Worm (Caenorhabditis elegans) whole organism, young adult: ENCODE data around the gene nhr-42.

Source experiments
- D2030.7 ChIP-seq: fragments of 200-800 bp; sonication (Bioruptor generic); IDR thresholded peaks from 2 replicates; pipeline ENCODE4 v1.3.6; 2022; ENCODE audit warnings: missing genetic modification reagents, missing genetic modification characterization, missing compliant biosample characterization
- F22D6.2 ChIP-seq: sonication (generic microtip); optimal IDR thresholded peaks from 2 replicates; lab custom pipeline; 2016; ENCODE audit warnings: mild to moderate bottlenecking, missing genetic modification characterization, missing compliant biosample characterization
- F39B2.1 ChIP-seq: fragments of 200-800 bp; sonication (Bioruptor generic); IDR thresholded peaks from 2 replicates; pipeline ENCODE4 v1.3.6; 2022; ENCODE audit warnings: missing genetic modification reagents, missing genetic modification characterization, missing compliant biosample characterization
- F49E8.2 ChIP-seq: sonication (generic microtip); optimal IDR thresholded peaks from 3 replicates; lab custom pipeline; 2017; ENCODE audit warnings: missing genetic modification characterization, mild to moderate bottlenecking, missing compliant biosample characterization, antibody characterized with exemption, moderate library complexity; ENCODE audit not compliant: insufficient read depth
- F57A8.1 ChIP-seq: fragments of 200-800 bp; sonication (Bioruptor generic); optimal IDR thresholded peaks from 2 replicates; lab custom pipeline; 2018; ENCODE audit warnings: mild to moderate bottlenecking, missing genetic modification characterization, moderate library complexity, missing compliant biosample characterization
- F57C9.4 ChIP-seq: sonication (generic microtip); optimal IDR thresholded peaks from 2 replicates; lab custom pipeline; 2017; ENCODE audit warnings: mild to moderate bottlenecking, missing genetic modification characterization, missing compliant biosample characterization
- K11D2.4 ChIP-seq: fragments of 200-800 bp; sonication (Bioruptor generic); IDR thresholded peaks from 2 replicates; pipeline ENCODE4 v1.3.6; 2022; ENCODE audit warnings: missing genetic modification reagents, missing genetic modification characterization, missing compliant biosample characterization
- T26A5.8 ChIP-seq: sonication (generic microtip); optimal IDR thresholded peaks from 2 replicates; lab custom pipeline; 2016; ENCODE audit warnings: missing genetic modification characterization, missing compliant biosample characterization
- Y53F4B.3 ChIP-seq: fragments of 200-800 bp; sonication (Bioruptor generic); IDR thresholded peaks from 2 replicates; pipeline ENCODE4 v1.3.6; 2022; ENCODE audit warnings: missing genetic modification reagents, missing genetic modification characterization, missing compliant biosample characterization
- Y95B8A.8 ChIP-seq: fragments of 200-800 bp; sonication (Bioruptor generic); IDR thresholded peaks from 2 replicates; pipeline ENCODE4 v1.3.6; 2022; ENCODE audit warnings: missing genetic modification reagents, missing genetic modification characterization, missing compliant biosample characterization
- attf-3 ChIP-seq: fragments of 200-800 bp; sonication (Bioruptor generic); conservative IDR thresholded peaks from 2 replicates; pipeline ENCODE4 v1.3.6; 2022; ENCODE audit warnings: missing genetic modification reagents, missing genetic modification characterization, missing compliant biosample characterization
- attf-5 ChIP-seq: fragments of 200-800 bp; sonication (Bioruptor generic); optimal IDR thresholded peaks from 2 replicates; lab custom pipeline; 2018; ENCODE audit warnings: mild to moderate bottlenecking, missing genetic modification characterization, missing compliant biosample characterization
- bed-2 ChIP-seq: fragments of 200-800 bp; sonication (Bioruptor generic); IDR thresholded peaks from 2 replicates; pipeline ENCODE4 v1.3.6; 2022; ENCODE audit warnings: missing genetic modification reagents, missing genetic modification characterization, missing compliant biosample characterization
- ceh-100 ChIP-seq: fragments of 200-800 bp; sonication (Bioruptor generic); IDR thresholded peaks from 2 replicates; pipeline ENCODE4 v1.3.6; 2022; ENCODE audit warnings: missing genetic modification reagents, missing genetic modification characterization, missing compliant biosample characterization
- ceh-27 ChIP-seq: fragments of 200-800 bp; sonication (Bioruptor generic); optimal IDR thresholded peaks from 2 replicates; lab custom pipeline; 2018; ENCODE audit warnings: mild to moderate bottlenecking, missing genetic modification characterization, moderate library complexity, missing compliant biosample characterization
- ceh-40 ChIP-seq: fragments of 200-800 bp; sonication (Bioruptor generic); IDR thresholded peaks from 2 replicates; pipeline ENCODE4 v1.3.6; 2022; ENCODE audit warnings: missing genetic modification characterization, missing compliant biosample characterization
- ceh-79 ChIP-seq: sonication (generic microtip); optimal IDR thresholded peaks from 2 replicates; lab custom pipeline; 2017; ENCODE audit warnings: mild to moderate bottlenecking, missing genetic modification characterization, missing compliant biosample characterization
- efl-1 ChIP-seq: fragments of 150-350 bp; optimal IDR thresholded peaks from 2 replicates; lab custom pipeline; 2014; ENCODE audit warnings: missing biosample characterization, missing genetic modification reagents, missing genetic modification characterization
- egl-18 ChIP-seq: fragments of 200-800 bp; sonication (Bioruptor generic); IDR thresholded peaks from 2 replicates; pipeline ENCODE4 v1.3.6; 2022; ENCODE audit warnings: missing genetic modification reagents, missing genetic modification characterization, missing compliant biosample characterization
- egl-44 ChIP-seq: fragments of 200-800 bp; sonication (Bioruptor generic); IDR thresholded peaks from 2 replicates; pipeline ENCODE4 v1.3.6; 2022; ENCODE audit warnings: missing genetic modification reagents, missing genetic modification characterization, missing compliant biosample characterization
- fkh-3 ChIP-seq: sonication (generic microtip); optimal IDR thresholded peaks from 2 replicates; lab custom pipeline; 2016; ENCODE audit warnings: mild to moderate bottlenecking, missing genetic modification characterization, missing compliant biosample characterization
- hrde-1 ChIP-seq: sonication (generic microtip); optimal IDR thresholded peaks from 2 replicates; lab custom pipeline; 2016; ENCODE audit warnings: missing genetic modification characterization, mild to moderate bottlenecking, missing compliant biosample characterization, moderate library complexity, missing genotype, missing genetic modification reagents, borderline replicate concordance
- let-526 ChIP-seq: fragments of 200-800 bp; sonication (Bioruptor generic); IDR thresholded peaks from 2 replicates; pipeline ENCODE4 v1.3.6; 2022; ENCODE audit warnings: missing genetic modification reagents, missing genetic modification characterization, missing compliant biosample characterization
- lin-40 ChIP-seq: sonication (generic microtip); optimal IDR thresholded peaks from 2 replicates; lab custom pipeline; 2016; ENCODE audit warnings: missing genetic modification characterization, mild to moderate bottlenecking, missing compliant biosample characterization, missing genotype, missing genetic modification reagents
- lir-1 ChIP-seq: fragments of 200-800 bp; sonication (Bioruptor generic); conservative IDR thresholded peaks from 2 replicates; pipeline ENCODE4 v1.3.6; 2022; ENCODE audit warnings: missing genetic modification reagents, missing genetic modification characterization, missing compliant biosample characterization
- lsl-1 ChIP-seq: fragments of 200-800 bp; sonication (Bioruptor generic); optimal IDR thresholded peaks from 2 replicates; lab custom pipeline; 2018; ENCODE audit warnings: mild to moderate bottlenecking, missing genetic modification characterization, moderate library complexity, missing compliant biosample characterization
- madf-3 ChIP-seq: fragments of 200-800 bp; sonication (Bioruptor generic); IDR thresholded peaks from 2 replicates; pipeline ENCODE4 v1.3.6; 2022; ENCODE audit warnings: missing genetic modification reagents, missing genetic modification characterization, missing compliant biosample characterization
- mel-28 ChIP-seq: sonication (generic microtip); optimal IDR thresholded peaks from 2 replicates; lab custom pipeline; 2016; ENCODE audit warnings: borderline replicate concordance, mild to moderate bottlenecking, missing genetic modification characterization, missing compliant biosample characterization
- mxl-1 ChIP-seq: sonication (generic microtip); optimal IDR thresholded peaks from 2 replicates; lab custom pipeline; 2016; ENCODE audit warnings: missing genetic modification characterization, missing compliant biosample characterization
- nhr-27 ChIP-seq: fragments of 200-800 bp; sonication (Bioruptor generic); optimal IDR thresholded peaks from 2 replicates; lab custom pipeline; 2018; ENCODE audit warnings: mild to moderate bottlenecking, missing genetic modification characterization, moderate library complexity, missing compliant biosample characterization
- nhr-80 ChIP-seq: sonication (generic microtip); optimal IDR thresholded peaks from 2 replicates; lab custom pipeline; 2016; ENCODE audit warnings: missing genetic modification characterization, missing compliant biosample characterization
- nhr-90 ChIP-seq: sonication (generic microtip); optimal IDR thresholded peaks from 2 replicates; lab custom pipeline; 2016; ENCODE audit warnings: missing genotype, mild to moderate bottlenecking, missing genetic modification characterization, missing compliant biosample characterization
- snpc-1.3 ChIP-seq: sonication (generic microtip); optimal IDR thresholded peaks from 2 replicates; lab custom pipeline; 2017; ENCODE audit warnings: missing genetic modification characterization, mild to moderate bottlenecking, missing compliant biosample characterization, antibody characterized with exemption, moderate library complexity, missing genotype, missing genetic modification reagents; ENCODE audit not compliant: insufficient read depth
- xnd-1 ChIP-seq: sonication (generic microtip); optimal IDR thresholded peaks from 2 replicates; lab custom pipeline; 2016; ENCODE audit warnings: missing genotype, missing genetic modification reagents, missing genetic modification characterization, missing compliant biosample characterization
- ztf-18 ChIP-seq: sonication (generic microtip); optimal IDR thresholded peaks from 2 replicates; lab custom pipeline; 2016; ENCODE audit warnings: missing genotype, mild to moderate bottlenecking, missing genetic modification characterization, missing compliant biosample characterization
- ztf-26 ChIP-seq: sonication (generic microtip); optimal IDR thresholded peaks from 2 replicates; lab custom pipeline; 2017; ENCODE audit warnings: missing genetic modification characterization, missing compliant biosample characterization
- ztf-28 ChIP-seq: fragments of 200-800 bp; sonication (Bioruptor generic); IDR thresholded peaks from 2 replicates; pipeline ENCODE4 v1.3.6; 2022; ENCODE audit warnings: missing genetic modification reagents, missing genetic modification characterization, missing compliant biosample characterization
- ztf-3 ChIP-seq: fragments of 200-800 bp; sonication (Bioruptor generic); optimal IDR thresholded peaks from 2 replicates; lab custom pipeline; 2018; ENCODE audit warnings: mild to moderate bottlenecking, missing genetic modification characterization, missing compliant biosample characterization

The nhr-42 gene

ce11 chrV:6979019-6979418 lies 19.6 kb upstream of the nhr-42 start, which contains the start of gene sre-12:
sre-12 (minus strand) TSS chrV:6979119.
- TF ChIP-seq nhr-27 (tag; lab: Kevin White, UChicago) (no peak), egl-18 (no peak), lsl-1 (no peak), F22D6.2 (tag; lab: Kevin White, UChicago) (no peak), egl-44 (GFP tag; lab: Robert Waterston, UW) (no peak), ceh-27 (GFP tag; lab: Kevin White, UChicago) (no peak), T26A5.8 (tag; lab: Kevin White, UChicago) (no peak), ztf-26 (tag; lab: Kevin White, UChicago) (no peak), mxl-1 (tag; lab: Kevin White, UChicago) (no peak), hrde-1 (tag; lab: Kevin White, UChicago) (no peak), lin-40 (no peak), nhr-90 (no peak), ztf-18 (tag; lab: Kevin White, UChicago) (no peak), ceh-79 (tag; lab: Kevin White, UChicago) (no peak), ztf-3 (no peak), mel-28 (tag; lab: Kevin White, UChicago) (no peak), Y95B8A.8 (GFP tag; lab: Robert Waterston, UW) (no peak), ceh-40 (GFP tag; lab: Robert Waterston, UW) (no peak), let-526 (GFP tag; lab: Robert Waterston, UW) (no peak), Y53F4B.3 (no peak)

- TF ChIP-seq madf-3 (GFP tag; lab: Robert Waterston, UW), result no peak
- no peak for TF ChIP-seq fkh-3
- no peak for TF ChIP-seq F57C9.4 (tag; lab: Kevin White, UChicago)
- TF ChIP-seq ztf-28, result no peak
- TF ChIP-seq D2030.7 (GFP tag; lab: Robert Waterston, UW), result no peak
- no peak for TF ChIP-seq ceh-100 (GFP tag; lab: Robert Waterston, UW)
Measured at ce11 chrV:6982813-6983212, 15.8 kb upstream of the nhr-42 start, which contains the start of gene nhr-161. nhr-161 (minus strand) TSS chrV:6982913.

DNA sequence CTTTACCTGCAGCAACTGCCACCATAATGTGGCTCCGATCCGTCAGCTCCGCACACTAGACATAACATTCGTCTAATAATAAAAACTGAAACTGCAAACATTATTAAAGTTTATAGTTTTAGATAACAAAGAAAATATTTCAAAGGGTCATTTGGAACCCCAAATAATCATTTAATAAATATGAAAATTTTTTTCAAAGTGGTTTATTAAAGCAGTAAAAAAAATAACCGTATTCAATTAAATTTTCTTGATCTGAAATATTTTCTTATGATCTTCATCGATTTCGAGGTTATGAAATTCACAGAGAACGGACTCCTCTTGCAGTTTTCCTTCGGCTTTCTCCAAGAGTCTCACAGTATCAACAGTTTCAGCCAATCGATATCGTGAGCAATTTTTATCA lies 12.7 kb upstream of the nhr-42 start, which contains the start of gene nhr-163:
nhr-163 (minus strand) TSS at position 101 of the 400 bp plus-strand sequence.
- TF ChIP-seq K11D2.4 (GFP tag; lab: Robert Waterston, UW) (no peak), attf-3 (GFP tag; lab: Robert Waterston, UW) (no peak), F57A8.1 (GFP tag; lab: Kevin White, UChicago) (no peak)

DNA sequence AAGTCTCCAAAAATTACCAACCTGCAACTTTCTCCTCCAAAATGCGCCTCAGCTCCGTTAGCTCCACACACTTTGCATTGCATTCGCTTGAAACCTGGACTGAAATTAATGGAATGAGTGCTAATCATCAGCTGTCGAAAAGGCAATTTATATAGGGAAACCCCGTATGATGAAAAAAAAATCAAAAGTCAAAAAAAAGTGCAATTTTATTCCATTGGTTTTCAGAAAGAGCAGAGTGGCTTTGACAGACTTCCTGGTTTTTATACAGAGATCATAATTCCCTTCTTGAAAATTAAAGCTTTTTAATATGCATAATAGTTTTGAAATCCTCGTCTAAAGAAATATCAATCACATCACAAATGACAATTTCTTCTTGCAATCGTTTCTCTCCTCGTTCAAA lies 10.9 kb upstream of the nhr-42 start, which contains the start of gene nhr-139:
nhr-139 (minus strand) TSS at position 101 of the 400 bp plus-strand sequence.
- TF ChIP-seq snpc-1.3 (tag; lab: Kevin White, UChicago), result no peak
- no peak for TF ChIP-seq lir-1 (GFP tag; lab: Robert Waterston, UW)

DNA sequence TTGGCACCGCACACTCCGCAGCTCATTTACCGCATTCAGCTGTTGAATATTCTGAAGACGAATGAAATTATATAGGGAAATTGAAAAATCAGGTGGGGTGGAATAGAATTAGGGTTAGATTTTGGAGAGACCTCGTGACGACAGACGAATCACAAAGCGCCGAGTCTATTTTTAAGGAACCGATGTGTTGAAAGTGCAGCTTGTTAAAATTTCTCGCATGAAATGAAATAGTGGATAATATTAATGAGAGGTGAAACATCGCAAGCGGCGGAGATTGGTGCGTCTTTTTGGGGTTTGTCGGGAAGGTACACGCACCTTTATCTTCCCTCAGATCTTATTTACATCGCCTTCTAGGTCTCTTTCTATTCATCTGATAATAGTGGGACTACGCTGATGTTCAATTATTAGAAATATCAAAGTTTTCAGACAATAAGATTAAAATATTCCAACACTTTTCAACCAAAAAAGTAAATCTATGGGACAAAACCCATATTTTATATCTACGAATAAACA lies 8.9 kb upstream of the nhr-42 start, which contains the start of gene nhr-140:
nhr-140 (minus strand) TSS at position 51 of the 513 bp plus-strand sequence.
- TF ChIP-seq F39B2.1 (GFP tag; lab: Robert Waterston, UW) (no peak), efl-1 (GFP tag; lab: Kevin White, UChicago) (no peak), attf-5 (GFP tag; lab: Kevin White, UChicago) (no peak), xnd-1 (tag; lab: Kevin White, UChicago) (no peak), bed-2 (GFP tag; lab: Robert Waterston, UW) (no peak), ceh-27 (GFP tag; lab: Kevin White, UChicago) (no peak), mel-28 (tag; lab: Kevin White, UChicago) (no peak), nhr-80 (no peak), nhr-90 (no peak), F49E8.2 (tag; lab: Kevin White, UChicago) (no peak), attf-3 (GFP tag; lab: Robert Waterston, UW) (no peak)
